Worm (Caenorhabditis elegans): Measurements from ENCODE around the gene msp-79.

The msp-79 gene

ce11 chrIV:9717844-9718243 is 49.1 kb downstream of the msp-79 start:
- no peak for TF ChIP-seq nfya-1 (tag; optimal IDR thresholded peaks at IDR 0.05)
- TF ChIP-seq dve-1 (tag; optimal IDR thresholded peaks at IDR 0.05), result no peak
- TF ChIP-seq ceh-45 (GFP tag; IDR thresholded peaks at IDR 0.05), result no peak
- no peak for TF ChIP-seq pqm-1 (tag; optimal IDR thresholded peaks at IDR 0.05)
- TF ChIP-seq ttx-3 (tag; optimal IDR thresholded peaks at IDR 0.05), result no peak
- TF ChIP-seq ama-1 (optimal IDR thresholded peaks at IDR 0.05), result no peak
- no peak for TF ChIP-seq C08G9.2 (tag; optimal IDR thresholded peaks at IDR 0.05)
- no peak for TF ChIP-seq pag-3 (tag; optimal IDR thresholded peaks at IDR 0.05; ENCODE audit: borderline replicate concordance)
- TF ChIP-seq ceh-22 (tag; optimal IDR thresholded peaks at IDR 0.05), result no peak
- no peak for TF ChIP-seq unc-55 (GFP tag; optimal IDR thresholded peaks at IDR 0.05)
- no peak for TF ChIP-seq ceh-18 (tag; optimal IDR thresholded peaks at IDR 0.05)
- no peak for TF ChIP-seq ceh-24 (tag; optimal IDR thresholded peaks at IDR 0.05)
- TF ChIP-seq sox-4 (tag; optimal IDR thresholded peaks at IDR 0.05), result no peak
- no peak for TF ChIP-seq ahr-1 (tag; optimal IDR thresholded peaks at IDR 0.05)
- no peak for TF ChIP-seq unc-3 (GFP tag; conservative IDR thresholded peaks at IDR 0.05)
- no peak for TF ChIP-seq unc-3 (tag; optimal IDR thresholded peaks at IDR 0.05)
- no peak for TF ChIP-seq unc-42 (tag; optimal IDR thresholded peaks at IDR 0.05)
- TF ChIP-seq tbx-7 (tag; optimal IDR thresholded peaks at IDR 0.05), result no peak
- TF ChIP-seq fkh-10 (GFP tag; optimal IDR thresholded peaks at IDR 0.05), result no peak
